Worm (Caenorhabditis elegans) whole organism, young adult: Measurements from ENCODE around the gene F23F1.6.

Experiments
- F10E7.11 ChIP-seq: sonication (generic microtip); optimal IDR thresholded peaks from 2 replicates; lab custom pipeline; 2017; ENCODE audit warnings: mild to moderate bottlenecking, missing genetic modification characterization, moderate library complexity, missing compliant biosample characterization
- F49E8.2 ChIP-seq: sonication (generic microtip); optimal IDR thresholded peaks from 3 replicates; lab custom pipeline; 2017; ENCODE audit warnings: missing genetic modification characterization, mild to moderate bottlenecking, missing compliant biosample characterization, antibody characterized with exemption, moderate library complexity; ENCODE audit not compliant: insufficient read depth
- ZK185.1 ChIP-seq: sonication (generic microtip); optimal IDR thresholded peaks from 2 replicates; lab custom pipeline; 2016; ENCODE audit warnings: mild to moderate bottlenecking, missing genetic modification characterization, missing compliant biosample characterization; ENCODE audit not compliant: poor library complexity, severe bottlenecking
- attf-5 ChIP-seq: fragments of 200-800 bp; sonication (Bioruptor generic); optimal IDR thresholded peaks from 2 replicates; lab custom pipeline; 2018; ENCODE audit warnings: mild to moderate bottlenecking, missing genetic modification characterization, missing compliant biosample characterization
- ceh-40 ChIP-seq: fragments of 200-800 bp; sonication (Bioruptor generic); IDR thresholded peaks from 2 replicates; pipeline ENCODE4 v1.3.6; 2022; ENCODE audit warnings: missing genetic modification characterization, missing compliant biosample characterization
- dox-1 ChIP-seq: fragments of 200-800 bp; sonication (Bioruptor generic); IDR thresholded peaks from 2 replicates; pipeline ENCODE4 v1.3.6; 2022; ENCODE audit warnings: missing genetic modification reagents, missing genetic modification characterization, missing compliant biosample characterization
- him-1 ChIP-seq: sonication (generic microtip); optimal IDR thresholded peaks from 2 replicates; lab custom pipeline; 2016; ENCODE audit warnings: missing genotype, missing genetic modification reagents, missing genetic modification characterization, missing compliant biosample characterization
- lin-26 ChIP-seq: fragments of 200-800 bp; sonication (Bioruptor generic); IDR thresholded peaks from 2 replicates; pipeline ENCODE4 v1.3.6; 2022; ENCODE audit warnings: missing genetic modification reagents, missing genetic modification characterization, missing compliant biosample characterization
- pha-4 ChIP-seq: fragments of 150-350 bp; sonication (generic microtip); optimal IDR thresholded peaks from 2 replicates; lab custom pipeline; 2014; ENCODE audit warnings: missing biosample characterization, missing genetic modification reagents, missing genetic modification characterization
- snpc-4 ChIP-seq, 5 experiments: fragments of 150-350 bp in 1 of 5; sonication (generic microtip) in 4 of 5; optimal IDR thresholded peaks; 2 replicates each; lab custom pipeline; 2014 to 2018; ENCODE audit warnings: missing genetic modification characterization in 5 of 5, missing biosample characterization in 3 of 5, antibody characterized with exemption in 2 of 5, mild to moderate bottlenecking in 2 of 5, missing compliant biosample characterization in 2 of 5, missing genotype in 2 of 5, moderate library complexity in 2 of 5, missing genetic modification reagents in 1 of 5
- ztf-6 ChIP-seq: fragments of 200-800 bp; sonication (Bioruptor generic); IDR thresholded peaks from 2 replicates; pipeline ENCODE4 v1.3.6; 2022; ENCODE audit warnings: missing genetic modification reagents, missing genetic modification characterization, missing compliant biosample characterization

DNA sequence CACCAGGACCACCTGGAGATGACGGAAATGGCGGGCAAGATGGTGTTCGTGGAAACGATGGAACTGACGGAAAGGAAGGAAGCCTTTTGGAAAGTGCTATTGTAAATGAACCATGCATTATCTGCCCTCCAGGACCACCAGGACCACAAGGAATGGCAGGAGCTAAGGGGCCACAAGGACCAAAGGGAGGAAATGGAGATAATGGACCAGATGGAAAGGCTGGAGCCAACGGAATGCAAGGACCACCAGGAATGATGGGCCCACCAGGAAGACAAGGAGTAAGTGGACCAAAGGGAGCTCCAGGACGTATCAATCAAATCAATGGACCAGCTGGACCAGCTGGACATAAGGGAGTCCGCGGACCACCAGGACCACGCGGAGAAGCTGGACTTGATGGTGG is 13.4 kb downstream of the F23F1.6 start:
- no peak for TF ChIP-seq F10E7.11 (tag; lab: Kevin White, UChicago)
- TF ChIP-seq him-1 (tag; lab: Kevin White, UChicago), result no peak
- no peak for TF ChIP-seq ztf-6
- no peak for TF ChIP-seq F49E8.2 (tag; lab: Kevin White, UChicago)
- TF ChIP-seq ZK185.1 (tag; lab: Kevin White, UChicago), result no peak
- TF ChIP-seq lin-26 (GFP tag; lab: Robert Waterston, UW), result no peak
- no peak for TF ChIP-seq pha-4 (tag; lab: Kevin White, UChicago)
- TF ChIP-seq ceh-40 (GFP tag; lab: Robert Waterston, UW), result no peak
- TF ChIP-seq snpc-4 (GFP tag; optimal IDR thresholded peaks at IDR 0.05; lab: Kevin White, UChicago), result no peak
- no peak for TF ChIP-seq snpc-4 (tag; optimal IDR thresholded peaks at IDR 0.05; lab: Kevin White, UChicago)
- TF ChIP-seq dox-1 (GFP tag; lab: Robert Waterston, UW), result 0 out of 2 replicates have a peak, but pooled peaks have one; percentile 12
- TF ChIP-seq attf-5 (GFP tag; lab: Kevin White, UChicago), result no peak
